Fruit fly (Drosophila melanogaster) whole organism, embryonic: ENCODE data around the gene CG3032.

Source experiments
- Blimp-1 ChIP-seq: fragments of 200-800 bp; sonication (Bioruptor generic); optimal IDR thresholded peaks from 3 replicates; lab custom pipeline; 2018; ENCODE audit warnings: missing biosample characterization, missing genetic modification characterization, mild to moderate bottlenecking, moderate library complexity, missing genetic modification reagents
- CG10654 ChIP-seq: fragments of 200-800 bp; sonication (Bioruptor generic); optimal IDR thresholded peaks from 2 replicates; lab custom pipeline; 2016; ENCODE audit warnings: missing biosample characterization, missing genetic modification characterization
- CG11085 ChIP-seq: fragments of 200-800 bp; sonication (Bioruptor generic); IDR thresholded peaks from 2 replicates; pipeline ENCODE4 v1.3.6; 2022; ENCODE audit warnings: missing biosample characterization, missing genetic modification characterization
- CG11504 ChIP-seq: fragments of 200-800 bp; sonication (Bioruptor generic); optimal IDR thresholded peaks from 3 replicates; lab custom pipeline; 2019; ENCODE audit warnings: missing biosample characterization, mild to moderate bottlenecking, missing genetic modification characterization, moderate library complexity
- CG11723 ChIP-seq: fragments of 200-800 bp; sonication (Bioruptor generic); optimal IDR thresholded peaks from 2 replicates; lab custom pipeline; 2017; ENCODE audit warnings: missing biosample characterization, mild to moderate bottlenecking, missing genetic modification characterization
- CG13296 ChIP-seq: fragments of 200-800 bp; sonication (Bioruptor generic); optimal IDR thresholded peaks from 3 replicates; lab custom pipeline; 2018; ENCODE audit warnings: missing biosample characterization, mild to moderate bottlenecking, missing genetic modification characterization
- CG14050 ChIP-seq: fragments of 200-800 bp; sonication (Bioruptor generic); IDR thresholded peaks from 3 replicates; pipeline ENCODE4 v1.3.6; 2022; ENCODE audit warnings: missing biosample characterization, missing genetic modification characterization
- CG14860 ChIP-seq: fragments of 200-800 bp; sonication (Bioruptor generic); IDR thresholded peaks from 3 replicates; pipeline ENCODE4 v1.3.6; 2022; ENCODE audit warnings: missing biosample characterization, missing genetic modification characterization; ENCODE audit not compliant: partially characterized antibody
- CG15601 ChIP-seq: fragments of 200-800 bp; sonication (Bioruptor generic); optimal IDR thresholded peaks from 3 replicates; lab custom pipeline; 2019; ENCODE audit warnings: missing biosample characterization, mild to moderate bottlenecking, missing genetic modification characterization, moderate library complexity
- CG15696 ChIP-seq: fragments of 200-800 bp; sonication (Bioruptor generic); optimal IDR thresholded peaks from 2 replicates; lab custom pipeline; 2019; ENCODE audit warnings: missing biosample characterization, mild to moderate bottlenecking, missing genetic modification characterization, moderate library complexity
- CG17328 ChIP-seq: fragments of 200-800 bp; sonication (Bioruptor generic); IDR thresholded peaks from 2 replicates; pipeline ENCODE4 v1.3.6; 2022; ENCODE audit warnings: missing biosample characterization, missing genetic modification characterization
- CG17829 ChIP-seq: fragments of 200-800 bp; optimal IDR thresholded peaks from 2 replicates; lab custom pipeline; 2019; ENCODE audit warnings: missing biosample characterization, mild to moderate bottlenecking, missing genetic modification characterization, moderate library complexity
- CG18011 ChIP-seq: fragments of 200-800 bp; sonication (Bioruptor generic); optimal IDR thresholded peaks from 2 replicates; lab custom pipeline; 2017; ENCODE audit warnings: missing biosample characterization, missing genetic modification characterization, mild to moderate bottlenecking, moderate library complexity, missing genotype
- CG31388 ChIP-seq: fragments of 200-800 bp; sonication (Bioruptor generic); optimal IDR thresholded peaks from 2 replicates; lab custom pipeline; 2016; ENCODE audit warnings: missing biosample characterization, missing genetic modification characterization
- CG3995 ChIP-seq: fragments of 200-800 bp; sonication (Bioruptor generic); optimal IDR thresholded peaks from 3 replicates; lab custom pipeline; 2016; ENCODE audit warnings: missing biosample characterization, missing genetic modification characterization
- CG4282 ChIP-seq: fragments of 200-800 bp; sonication (Bioruptor generic); optimal IDR thresholded peaks from 2 replicates; lab custom pipeline; 2016; ENCODE audit warnings: missing biosample characterization, missing genetic modification characterization
- CG4730 ChIP-seq: fragments of 200-800 bp; sonication (Bioruptor generic); IDR thresholded peaks from 2 replicates; pipeline ENCODE4 v1.3.6; 2022; ENCODE audit warnings: missing biosample characterization, missing genetic modification characterization
- CG6272 ChIP-seq: fragments of 200-800 bp; sonication (Bioruptor generic); IDR thresholded peaks from 2 replicates; pipeline ENCODE4 v1.3.6; 2022; ENCODE audit warnings: missing biosample characterization, missing genetic modification characterization
- CG7271 ChIP-seq: fragments of 200-800 bp; sonication (Bioruptor generic); optimal IDR thresholded peaks from 2 replicates; lab custom pipeline; 2018; ENCODE audit warnings: missing biosample characterization, mild to moderate bottlenecking, missing genetic modification characterization, moderate library complexity
- CG7357 ChIP-seq: fragments of 200-800 bp; sonication (Bioruptor generic); IDR thresholded peaks from 3 replicates; pipeline ENCODE4 v1.3.6; 2022; ENCODE audit warnings: missing biosample characterization, missing genetic modification characterization
- CG9797 ChIP-seq: fragments of 200-800 bp; sonication (Bioruptor generic); optimal IDR thresholded peaks from 3 replicates; lab custom pipeline; 2018; ENCODE audit warnings: missing biosample characterization, mild to moderate bottlenecking, missing genetic modification characterization
- Camta ChIP-seq: fragments of 200-800 bp; sonication (Bioruptor generic); optimal IDR thresholded peaks from 2 replicates; lab custom pipeline; 2016; ENCODE audit warnings: missing biosample characterization, missing genetic modification characterization
- Fer3 ChIP-seq: fragments of 200-800 bp; sonication (Bioruptor generic); optimal IDR thresholded peaks from 2 replicates; lab custom pipeline; 2018; ENCODE audit warnings: missing biosample characterization, mild to moderate bottlenecking, missing genetic modification characterization, moderate library complexity
- Hsf ChIP-seq: fragments of 200-800 bp; sonication (Bioruptor generic); optimal IDR thresholded peaks from 3 replicates; lab custom pipeline; 2016; ENCODE audit warnings: missing biosample characterization, missing genetic modification characterization
- Lhr ChIP-seq: fragments of 200-800 bp; sonication (Bioruptor generic); optimal IDR thresholded peaks from 3 replicates; lab custom pipeline; 2017; ENCODE audit warnings: mild to moderate bottlenecking, missing biosample characterization, missing genetic modification reagents, missing genetic modification characterization
- MESR4 ChIP-seq: fragments of 200-800 bp; sonication (Bioruptor generic); optimal IDR thresholded peaks from 2 replicates; lab custom pipeline; 2018; ENCODE audit warnings: missing biosample characterization, mild to moderate bottlenecking, missing genetic modification characterization, moderate library complexity
- Scr ChIP-seq: fragments of 200-800 bp; sonication (Bioruptor generic); IDR thresholded peaks from 2 replicates; pipeline ENCODE4 v1.3.6; 2022; ENCODE audit warnings: missing biosample characterization, missing genetic modification characterization; ENCODE audit not compliant: partially characterized antibody
- btn ChIP-seq: fragments of 200-800 bp; sonication (Bioruptor generic); optimal IDR thresholded peaks from 2 replicates; lab custom pipeline; 2016; ENCODE audit warnings: missing biosample characterization, missing genetic modification characterization
- cg ChIP-seq: fragments of 200-800 bp; sonication (Bioruptor generic); optimal IDR thresholded peaks from 3 replicates; lab custom pipeline; 2019; ENCODE audit warnings: missing biosample characterization, mild to moderate bottlenecking, missing genetic modification characterization, moderate library complexity
- chinmo ChIP-seq: fragments of 200-800 bp; sonication (Bioruptor generic); IDR thresholded peaks from 4 replicates; pipeline ENCODE4 v1.3.6; 2022; ENCODE audit warnings: missing biosample characterization, missing genetic modification characterization; ENCODE audit not compliant: partially characterized antibody
- danr ChIP-seq: fragments of 200-800 bp; sonication (Bioruptor generic); IDR thresholded peaks from 2 replicates; pipeline ENCODE4 v1.3.6; 2022; ENCODE audit warnings: missing biosample characterization, missing genetic modification characterization
- dm ChIP-seq: fragments of 200-800 bp; sonication (Bioruptor generic); optimal IDR thresholded peaks from 3 replicates; lab custom pipeline; 2016; ENCODE audit warnings: missing biosample characterization, missing genetic modification characterization
- exex ChIP-seq: fragments of 200-800 bp; sonication (Bioruptor generic); optimal IDR thresholded peaks from 4 replicates; lab custom pipeline; 2018; ENCODE audit warnings: missing biosample characterization, mild to moderate bottlenecking, missing genetic modification characterization, moderate library complexity
- ftz-f1 ChIP-seq: fragments of 200-800 bp; sonication (Bioruptor generic); optimal IDR thresholded peaks from 2 replicates; lab custom pipeline; 2016; ENCODE audit warnings: missing biosample characterization, missing genetic modification characterization
- gsb-n ChIP-seq: fragments of 200-800 bp; sonication (Bioruptor generic); optimal IDR thresholded peaks from 3 replicates; lab custom pipeline; 2018; ENCODE audit warnings: missing biosample characterization, mild to moderate bottlenecking, missing genetic modification characterization
- inv ChIP-seq: fragments of 200-800 bp; sonication (Bioruptor generic); IDR thresholded peaks from 2 replicates; pipeline ENCODE4 v1.3.6; 2022; ENCODE audit warnings: missing biosample characterization, missing genetic modification characterization; ENCODE audit not compliant: partially characterized antibody
- knrl ChIP-seq: fragments of 200-800 bp; sonication (Bioruptor generic); IDR thresholded peaks from 3 replicates; pipeline ENCODE4 v1.3.6; 2022; ENCODE audit warnings: missing biosample characterization, missing genetic modification characterization; ENCODE audit not compliant: partially characterized antibody
- lab ChIP-seq: fragments of 200-800 bp; sonication (Bioruptor generic); optimal IDR thresholded peaks from 3 replicates; lab custom pipeline; 2017; ENCODE audit warnings: missing biosample characterization, missing genetic modification characterization, mild to moderate bottlenecking, moderate library complexity, missing genetic modification reagents
- lmd ChIP-seq: fragments of 200-800 bp; sonication (Bioruptor generic); IDR thresholded peaks from 2 replicates; pipeline ENCODE4 v1.3.6; 2022; ENCODE audit warnings: missing biosample characterization, missing genetic modification characterization
- pb ChIP-seq: fragments of 200-800 bp; sonication (Bioruptor generic); optimal IDR thresholded peaks from 3 replicates; lab custom pipeline; 2016; ENCODE audit warnings: missing biosample characterization, missing genetic modification characterization
- pnt ChIP-seq: fragments of 200-800 bp; sonication (Bioruptor generic); optimal IDR thresholded peaks from 3 replicates; lab custom pipeline; 2016; ENCODE audit warnings: missing biosample characterization, missing genetic modification characterization
- rib ChIP-seq: fragments of 200-800 bp; sonication (Bioruptor generic); IDR thresholded peaks from 2 replicates; pipeline ENCODE4 v1.3.6; 2022; ENCODE audit warnings: missing biosample characterization, missing genetic modification characterization
- run ChIP-seq: fragments of 200-800 bp; sonication (Bioruptor generic); optimal IDR thresholded peaks from 3 replicates; lab custom pipeline; 2018; ENCODE audit warnings: missing biosample characterization, mild to moderate bottlenecking, missing genetic modification characterization
- slou ChIP-seq: fragments of 200-800 bp; sonication (Bioruptor generic); optimal IDR thresholded peaks from 3 replicates; lab custom pipeline; 2016; ENCODE audit warnings: missing biosample characterization, missing genetic modification characterization
- sr ChIP-seq: fragments of 200-800 bp; sonication (Bioruptor generic); IDR thresholded peaks from 3 replicates; pipeline ENCODE4 v1.3.6; 2022; ENCODE audit warnings: missing biosample characterization, missing genetic modification characterization
- stwl ChIP-seq: fragments of 200-800 bp; sonication (Bioruptor generic); optimal IDR thresholded peaks from 3 replicates; lab custom pipeline; 2018; ENCODE audit warnings: missing biosample characterization, mild to moderate bottlenecking, missing genetic modification characterization, moderate library complexity
- twi ChIP-seq: fragments of 200-800 bp; optimal IDR thresholded peaks from 2 replicates; lab custom pipeline; 2019; ENCODE audit warnings: missing biosample characterization, mild to moderate bottlenecking, missing genetic modification characterization, moderate library complexity
- vnd ChIP-seq: fragments of 200-800 bp; sonication (Bioruptor generic); IDR thresholded peaks from 3 replicates; pipeline ENCODE4 v1.3.6; 2022; ENCODE audit warnings: missing biosample characterization, missing genetic modification characterization; ENCODE audit not compliant: partially characterized antibody

Gene CG3032

DNA sequence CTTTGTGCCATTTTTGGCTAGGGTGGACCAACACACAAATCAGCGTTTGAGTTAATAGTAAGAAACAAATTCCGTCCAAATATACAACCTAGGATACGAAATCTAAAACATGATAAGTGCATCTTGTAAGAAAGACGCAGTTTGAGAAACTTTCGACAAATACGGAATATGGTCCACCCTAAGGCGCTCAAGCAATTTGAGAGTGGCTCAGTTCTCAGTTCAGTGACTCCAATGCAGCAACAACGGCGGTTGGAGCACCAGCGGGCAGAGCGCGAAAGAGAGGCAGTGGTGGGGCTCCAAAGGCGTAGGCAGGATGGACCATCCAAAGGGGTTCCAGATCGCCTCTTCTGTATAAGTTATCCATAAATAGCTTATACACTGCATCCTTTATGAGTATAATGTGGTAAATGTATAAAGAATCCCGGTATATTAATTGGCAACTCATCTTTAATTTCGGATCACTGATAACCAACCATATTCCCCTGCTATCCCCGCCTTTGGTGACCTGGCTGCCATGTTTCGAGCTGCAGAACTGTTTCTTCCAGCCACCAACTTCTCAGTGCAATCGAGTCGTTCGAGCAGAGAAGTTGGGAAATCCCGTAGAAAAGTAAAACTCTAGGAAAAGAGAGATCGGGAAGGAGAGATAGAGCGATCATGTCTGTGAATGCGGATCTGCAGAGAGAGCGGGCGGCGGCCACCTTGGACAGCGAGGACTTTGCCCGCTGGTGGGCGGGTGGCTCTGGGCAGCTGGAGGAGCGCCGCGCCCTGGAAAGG is 44.1 kb downstream of the CG3032 start, which contains the start of gene CG4586 (continued):
- TF ChIP-seq Lhr (GFP tag; lab: Kevin White, UChicago) (peak; percentile 63), CG15601 (tag; lab: Kevin White, UChicago) (peak; percentile 85), CG7271 (tag; lab: Kevin White, UChicago) (peak; percentile 65), chinmo (no peak), MESR4 (peak; percentile 77), dm (GFP tag; lab: Kevin White, UChicago) (peak; percentile 89), CG31388 (GFP tag; lab: Kevin White, UChicago) (peak; percentile 74), knrl (GFP tag; lab: Robert Waterston, UW) (no peak), lab (GFP tag; lab: Kevin White, UChicago) (peak; percentile 99), CG17328 (GFP tag; lab: Robert Waterston, UW) (peak; percentile 95), Hsf (GFP tag; lab: Kevin White, UChicago) (peak; percentile 95), ftz-f1 (GFP tag; lab: Kevin White, UChicago) (peak; percentile 44), CG11504 (tag; lab: Kevin White, UChicago) (peak; percentile 93), stwl (tag; lab: Kevin White, UChicago) (no peak), Camta (GFP tag; lab: Kevin White, UChicago) (peak; percentile 91), CG18011 (peak; percentile 88), CG11723 (GFP tag; lab: Kevin White, UChicago) (peak; percentile 93), pb (peak; percentile 96), cg (no peak), sr (GFP tag; lab: Robert Waterston, UW) (peak; percentile 89), CG9797 (GFP tag; lab: Kevin White, UChicago) (peak; percentile 22), CG4282 (peak; percentile 91), slou (GFP tag; lab: Kevin White, UChicago) (peak; percentile 75), CG3995 (GFP tag; lab: Kevin White, UChicago) (peak; percentile 80), CG17829 (tag; lab: Kevin White, UChicago) (peak; percentile 91), inv (GFP tag; lab: Robert Waterston, UW) (no peak), Fer3 (tag; lab: Kevin White, UChicago) (peak; percentile 96), CG14050 (GFP tag; lab: Robert Waterston, UW) (peak; percentile 94), exex (tag; lab: Kevin White, UChicago) (peak; percentile 84), CG15696 (tag; lab: Kevin White, UChicago) (peak; percentile 57), CG10654 (peak; percentile 95), CG11085 (GFP tag; lab: Robert Waterston, UW) (peak; percentile 53; the same call in 1 of the 2 replicates), twi (tag; lab: Kevin White, UChicago) (peak; percentile 69), Scr (no peak), CG14860 (no peak), vnd (GFP tag; lab: Robert Waterston, UW) (no peak), run (tag; lab: Kevin White, UChicago) (peak; percentile 95), rib (GFP tag; lab: Robert Waterston, UW) (peak; percentile 96), btn (GFP tag; lab: Kevin White, UChicago) (peak; percentile 96), danr (GFP tag; lab: Robert Waterston, UW) (peak; percentile 79), CG6272 (GFP tag; lab: Robert Waterston, UW) (peak; percentile 68), lmd (GFP tag; lab: Robert Waterston, UW) (peak; percentile 88), CG13296 (peak; percentile 98), CG7357 (GFP tag; lab: Robert Waterston, UW) (peak; percentile 81), CG4730 (GFP tag; lab: Robert Waterston, UW) (peak; percentile 83), gsb-n (tag; lab: Kevin White, UChicago) (peak; percentile 87), pnt (GFP tag; lab: Kevin White, UChicago) (peak; percentile 85), Blimp-1 (GFP tag; lab: Kevin White, UChicago) (peak; percentile 92)
